Worm (Caenorhabditis elegans) whole organism, L4/young adult: Measurements from ENCODE around the gene C03H12.1.

Source experiments
- W03F9.2 ChIP-seq: fragments of 150-350 bp; optimal IDR thresholded peaks from 2 replicates; lab custom pipeline; 2014; ENCODE audit warnings: missing biosample characterization, missing genetic modification characterization
- him-1 ChIP-seq: sonication (generic microtip); optimal IDR thresholded peaks from 2 replicates; lab custom pipeline; 2016; ENCODE audit warnings: missing genotype, missing genetic modification reagents, missing genetic modification characterization, missing compliant biosample characterization

ce11 chrX:15709594-15709993, 20.3 kb downstream of the C03H12.1 start:
- TF ChIP-seq him-1 (tag; lab: Kevin White, UChicago) = no peak
- no peak for TF ChIP-seq W03F9.2 (tag; lab: Kevin White, UChicago)
